Worm (Caenorhabditis elegans) whole organism, L4 larva: ENCODE data around the gene K03H6.4.
A peak's percentile ranks its signal among the peaks of the same experiment; 100 is the strongest.

ENCODE experiments used
- F37D6.2 ChIP-seq: sonication (generic microtip); optimal IDR thresholded peaks from 2 replicates; lab custom pipeline; 2016; ENCODE audit warnings: mild to moderate bottlenecking, missing genetic modification characterization, missing compliant biosample characterization
- F44E2.7 ChIP-seq: fragments of 200-800 bp; sonication (Bioruptor generic); IDR thresholded peaks from 2 replicates; pipeline ENCODE4 v2.1.2; 2022; ENCODE audit warnings: missing genetic modification characterization, missing compliant biosample characterization
- F49E8.2 ChIP-seq: sonication (generic microtip); optimal IDR thresholded peaks from 2 replicates; lab custom pipeline; 2016; ENCODE audit warnings: missing compliant biosample characterization, mild to moderate bottlenecking, missing genetic modification characterization, borderline replicate concordance
- R02D3.7 ChIP-seq: fragments of 150-350 bp; sonication (generic microtip); optimal IDR thresholded peaks from 3 replicates; lab custom pipeline; 2014; ENCODE audit warnings: missing biosample characterization, missing genetic modification characterization
- Y48G9A.11 ChIP-seq: fragments of 200-800 bp; sonication (Bioruptor generic); IDR thresholded peaks from 2 replicates; pipeline ENCODE4 v1.3.6; 2022; ENCODE audit warnings: missing genetic modification reagents, missing genetic modification characterization, missing compliant biosample characterization
- aha-1 ChIP-seq: fragments of 150-350 bp; peaks from one replicate; lab custom pipeline; 2014; ENCODE audit warnings: missing biosample characterization, missing genetic modification characterization
- ceh-28 ChIP-seq: fragments of 150-350 bp; optimal IDR thresholded peaks from 2 replicates; lab custom pipeline; 2014; ENCODE audit warnings: missing biosample characterization, missing genetic modification reagents, missing genetic modification characterization
- ceh-82 ChIP-seq: sonication (generic microtip); optimal IDR thresholded peaks from 2 replicates; lab custom pipeline; 2017; ENCODE audit warnings: missing biosample characterization, missing genetic modification characterization
- dmd-9 ChIP-seq: fragments of 200-800 bp; sonication (Bioruptor generic); IDR thresholded peaks from 2 replicates; pipeline ENCODE4 v1.3.6; 2022; ENCODE audit warnings: missing genetic modification reagents, missing genetic modification characterization, missing compliant biosample characterization
- dve-1 ChIP-seq: sonication (generic microtip); optimal IDR thresholded peaks from 2 replicates; lab custom pipeline; 2017; ENCODE audit warnings: antibody characterized with exemption, mild to moderate bottlenecking, missing genetic modification characterization, missing compliant biosample characterization; ENCODE audit not compliant: insufficient read depth
- fos-1 ChIP-seq: fragments of 150-350 bp; optimal IDR thresholded peaks from 2 replicates; lab custom pipeline; 2014; ENCODE audit warnings: missing biosample characterization, missing genetic modification characterization
- hif-1 ChIP-seq, 2 experiments: sonication (generic microtip); optimal IDR thresholded peaks; 2 replicates each; lab custom pipeline; 2016 to 2017; ENCODE audit warnings: missing compliant biosample characterization in 2 of 2, missing genetic modification characterization in 2 of 2, missing genetic modification reagents in 2 of 2, missing genotype in 2 of 2, mild to moderate bottlenecking in 1 of 2
- hlh-11 ChIP-seq: fragments of 200-800 bp; sonication (Bioruptor generic); optimal IDR thresholded peaks from 2 replicates; lab custom pipeline; 2018; ENCODE audit warnings: mild to moderate bottlenecking, missing genetic modification characterization, missing compliant biosample characterization
- hmg-1.1 ChIP-seq: fragments of 200-800 bp; sonication (Bioruptor generic); IDR thresholded peaks from 2 replicates; pipeline ENCODE4 v1.3.6; 2022; ENCODE audit warnings: missing genetic modification reagents, missing genetic modification characterization, missing compliant biosample characterization
- lim-7 ChIP-seq: fragments of 200-800 bp; sonication (Bioruptor generic); IDR thresholded peaks from 2 replicates; pipeline ENCODE4 v1.3.6; 2022; ENCODE audit warnings: missing genetic modification characterization, missing compliant biosample characterization
- lin-1 ChIP-seq: fragments of 200-800 bp; sonication (Bioruptor generic); IDR thresholded peaks from 2 replicates; pipeline ENCODE4 v1.3.6; 2022; ENCODE audit warnings: missing genetic modification reagents, missing genetic modification characterization, missing compliant biosample characterization
- mep-1 ChIP-seq: fragments of 150-350 bp; sonication (generic microtip); optimal IDR thresholded peaks from 3 replicates; lab custom pipeline; 2014; ENCODE audit warnings: missing biosample characterization, missing genetic modification characterization
- nhr-11 ChIP-seq: fragments of 150-350 bp; optimal IDR thresholded peaks from 2 replicates; lab custom pipeline; 2014; ENCODE audit warnings: missing biosample characterization, missing genetic modification characterization
- nhr-237 ChIP-seq: sonication (generic microtip); optimal IDR thresholded peaks from 2 replicates; lab custom pipeline; 2017; ENCODE audit warnings: missing biosample characterization, missing genetic modification characterization
- nhr-28 ChIP-seq: fragments of 150-350 bp; optimal IDR thresholded peaks from 2 replicates; lab custom pipeline; 2014; ENCODE audit warnings: missing biosample characterization, missing genetic modification characterization
- nhr-6 ChIP-seq: fragments of 150-350 bp; optimal IDR thresholded peaks from 2 replicates; lab custom pipeline; 2014; ENCODE audit warnings: missing biosample characterization, missing genetic modification characterization
- pha-4 ChIP-seq, 2 experiments: fragments of 150-350 bp in 1 of 2; fragments of 200-800 bp in 1 of 2; sonication (Bioruptor generic) in 1 of 2; IDR thresholded peaks in 1 of 2; optimal IDR thresholded peaks in 1 of 2; 2 replicates each; pipeline versions ENCODE4 v1.3.6 to Lab custom; 2014 to 2022; ENCODE audit warnings: missing genetic modification characterization in 2 of 2, missing genetic modification reagents in 2 of 2, missing biosample characterization in 1 of 2, missing compliant biosample characterization in 1 of 2
- sdz-12 ChIP-seq: fragments of 200-800 bp; sonication (Bioruptor generic); optimal IDR thresholded peaks from 2 replicates; lab custom pipeline; 2018; ENCODE audit warnings: mild to moderate bottlenecking, missing genetic modification characterization, missing compliant biosample characterization
- set-16 ChIP-seq: fragments of 200-800 bp; sonication (Bioruptor generic); IDR thresholded peaks from 2 replicates; pipeline ENCODE4 v1.3.6; 2022; ENCODE audit warnings: missing genetic modification reagents, missing genetic modification characterization, missing compliant biosample characterization
- skn-1 ChIP-seq: fragments of 150-350 bp; optimal IDR thresholded peaks from 2 replicates; lab custom pipeline; 2014; ENCODE audit warnings: missing biosample characterization, missing genetic modification characterization
- snpc-4 ChIP-seq: fragments of 150-350 bp; optimal IDR thresholded peaks from 2 replicates; lab custom pipeline; 2014; ENCODE audit warnings: missing biosample characterization, missing genetic modification characterization
- unc-130 ChIP-seq: sonication (generic microtip); optimal IDR thresholded peaks from 2 replicates; lab custom pipeline; 2016; ENCODE audit warnings: missing genetic modification reagents, missing genetic modification characterization, missing compliant biosample characterization
- unc-62 ChIP-seq, 3 experiments: fragments of 150-350 bp in 1 of 3; sonication (generic microtip); optimal IDR thresholded peaks in 2 of 3; peaks in 1 of 3; 1 replicate in 1 of 3; 2 replicates in 2 of 3; lab custom pipeline; 2014 to 2017; ENCODE audit warnings: missing biosample characterization in 3 of 3, missing genetic modification characterization in 3 of 3, missing genetic modification reagents in 3 of 3, missing genotype in 1 of 3
- zag-1 ChIP-seq: fragments of 150-350 bp; optimal IDR thresholded peaks from 2 replicates; lab custom pipeline; 2014; ENCODE audit warnings: missing biosample characterization, missing genetic modification characterization

K03H6.4 gene

ce11 chrIV:1484968-1485474 lies 36.1 kb downstream of the K03H6.4 start, which contains the start of gene Y77E11A.16:
Gene Y77E11A.16 (plus strand): TSS chrIV:1485424.
- TF ChIP-seq hlh-11 (tag; lab: Kevin White, UChicago) (no peak), pha-4 (GFP tag; IDR thresholded peaks at IDR 0.05; lab: Robert Waterston, UW) (no peak), pha-4 (tag; optimal IDR thresholded peaks at IDR 0.05; lab: Kevin White, UChicago) (no peak), zag-1 (tag; lab: Kevin White, UChicago) (no peak), fos-1 (tag; lab: Kevin White, UChicago) (no peak), F44E2.7 (GFP tag; lab: Robert Waterston, UW) (no peak)
- TF ChIP-seq, all 104 proteins: peak for 0

ce11 chrIV:1478649-1479048 lies 42.5 kb downstream of the K03H6.4 start:
- TF ChIP-seq unc-62 (GFP tag; optimal IDR thresholded peaks at IDR 0.05 in 1 of 2; lab: Kevin White, UChicago), result no peak
- TF ChIP-seq unc-62 (tag; optimal IDR thresholded peaks at IDR 0.05; lab: Kevin White, UChicago), result no peak
- TF ChIP-seq skn-1 (tag; lab: Kevin White, UChicago), result no peak
- TF ChIP-seq ceh-82 (tag; lab: Kevin White, UChicago), result no peak
- no peak for TF ChIP-seq dve-1 (tag; lab: Kevin White, UChicago)
- TF ChIP-seq F44E2.7 (GFP tag; lab: Robert Waterston, UW), result no peak
- no peak for TF ChIP-seq lin-1 (GFP tag; lab: Robert Waterston, UW)
- no peak for TF ChIP-seq hmg-1.1
- TF ChIP-seq nhr-11 (tag; lab: Kevin White, UChicago), result no peak
- TF ChIP-seq R02D3.7, result no peak
- no peak for TF ChIP-seq mep-1 (tag; lab: Kevin White, UChicago)

DNA sequence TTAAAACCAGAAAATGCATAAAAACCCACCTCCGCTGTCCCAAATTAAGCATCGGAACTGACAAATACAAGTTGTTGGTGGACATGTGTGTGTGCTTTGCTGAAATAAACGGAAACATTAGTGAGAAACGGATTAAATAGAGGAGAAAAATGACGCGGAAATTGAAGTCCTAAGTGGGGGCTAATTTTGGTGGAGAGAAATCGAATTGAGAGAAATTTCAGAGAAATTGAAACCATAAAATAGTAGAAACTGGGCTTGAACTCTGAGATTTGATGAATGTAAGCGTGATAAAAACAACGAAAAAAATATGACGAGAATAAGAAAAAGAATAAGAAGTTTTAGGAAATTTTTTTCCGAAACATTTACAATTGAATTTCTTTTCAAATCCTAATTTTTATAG lies 46.1 kb downstream of the K03H6.4 start, which contains the start of gene Y77E11A.12:
Y77E11A.12 (minus strand) TSS at position 101 of the 400 bp plus-strand sequence.
- TF ChIP-seq aha-1 (tag; lab: Kevin White, UChicago) (peak; percentile 9), sdz-12 (GFP tag; lab: Kevin White, UChicago) (no peak)
- TF ChIP-seq, all 104 proteins: peak for 1

DNA sequence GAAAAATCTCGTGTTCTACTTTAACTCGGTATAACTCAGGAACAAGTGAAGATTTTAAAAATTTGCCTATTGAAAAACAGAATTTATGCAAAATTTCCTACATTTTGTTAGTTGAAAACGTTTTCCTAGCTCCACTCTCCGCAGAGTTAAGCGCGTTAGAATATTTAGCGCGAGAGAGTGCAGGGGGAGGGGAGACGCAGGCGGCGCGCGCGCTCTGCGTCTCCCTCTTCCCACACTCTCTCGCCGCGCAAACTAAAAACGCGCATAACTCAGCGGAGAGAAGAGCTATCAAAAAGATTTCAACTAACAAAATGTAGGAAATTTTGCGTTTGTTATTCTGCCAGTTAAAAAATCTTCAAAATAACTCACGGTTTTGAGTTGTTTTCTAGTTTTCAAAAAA lies 49.0 kb downstream of the K03H6.4 start:
- TF ChIP-seq unc-130 (GFP tag; lab: Kevin White, UChicago), result no peak
- no peak for TF ChIP-seq dmd-9 (GFP tag; lab: Robert Waterston, UW)
- peak; percentile 36; the same call in 1 of the 2 replicates for TF ChIP-seq set-16 (GFP tag; lab: Robert Waterston, UW)
- TF ChIP-seq F37D6.2 (tag; lab: Kevin White, UChicago), result no peak
- no peak for TF ChIP-seq snpc-4 (tag; lab: Kevin White, UChicago)
- TF ChIP-seq ceh-82 (tag; lab: Kevin White, UChicago), result no peak

DNA sequence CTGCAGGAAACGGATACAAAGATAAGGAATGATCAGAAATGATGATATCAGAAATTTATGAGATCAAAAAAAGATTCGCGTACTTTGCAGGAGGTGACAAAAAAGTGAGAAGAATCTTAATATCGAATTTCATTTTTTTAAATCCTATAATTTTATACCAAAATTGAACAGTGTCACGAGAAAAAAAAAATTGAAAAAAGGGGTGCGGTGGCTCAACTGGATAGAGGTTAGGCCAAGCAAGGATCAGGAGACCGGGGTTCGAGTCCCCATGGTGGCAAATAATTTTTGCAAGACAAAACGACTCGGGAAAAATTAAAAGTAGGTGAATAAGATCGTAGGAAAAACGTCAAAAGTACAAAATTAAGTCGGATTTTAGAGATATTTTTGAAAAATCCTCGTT lies 50.8 kb downstream of the K03H6.4 start:
- peak; percentile 72 for TF ChIP-seq nhr-28 (tag; lab: Kevin White, UChicago)
- no peak for TF ChIP-seq ceh-28 (tag; lab: Kevin White, UChicago)
- no peak for TF ChIP-seq F49E8.2
- no peak for TF ChIP-seq aha-1 (tag; lab: Kevin White, UChicago)
- 0 out of 2 replicates have a peak, but pooled peaks have one; percentile 14 for TF ChIP-seq Y48G9A.11 (GFP tag; lab: Robert Waterston, UW)

- TF ChIP-seq lim-7 (GFP tag; lab: Robert Waterston, UW), result no peak
- no peak for TF ChIP-seq nhr-237 (tag; lab: Kevin White, UChicago)
- no peak for TF ChIP-seq hif-1 (tag; optimal IDR thresholded peaks at IDR 0.05; lab: Kevin White, UChicago)
- no peak for TF ChIP-seq nhr-6 (tag; lab: Kevin White, UChicago)
- peak; percentile 97 for TF ChIP-seq aha-1 (tag; lab: Kevin White, UChicago)
- TF ChIP-seq, all 104 proteins: peak for 1
Measured at ce11 chrIV:1469093-1469492, 52.0 kb downstream of the K03H6.4 start.
